Fruit fly (Drosophila melanogaster) whole organism, pupa: Measurements from ENCODE around the gene mRpL45.

Source experiments
- CG10348 ChIP-seq: fragments of 200-800 bp; sonication (Bioruptor generic); IDR thresholded peaks from 2 replicates; pipeline ENCODE4 v1.3.6; 2022; ENCODE audit warnings: missing biosample characterization, missing genetic modification characterization
- CG12605 ChIP-seq: fragments of 200-800 bp; sonication (Bioruptor generic); IDR thresholded peaks from 2 replicates; pipeline ENCODE4 v1.3.6; 2022; ENCODE audit warnings: missing biosample characterization, missing genetic modification characterization
- CG13204 ChIP-seq: fragments of 200-800 bp; sonication (Bioruptor generic); optimal IDR thresholded peaks from 2 replicates; lab custom pipeline; 2018; ENCODE audit warnings: missing biosample characterization, mild to moderate bottlenecking, missing genetic modification characterization, moderate library complexity
- CG14655 ChIP-seq: fragments of 200-800 bp; sonication (Bioruptor generic); optimal IDR thresholded peaks from 3 replicates; lab custom pipeline; 2017; ENCODE audit warnings: mild to moderate bottlenecking, missing biosample characterization, missing genetic modification reagents, missing genetic modification characterization
- CG15710 ChIP-seq: fragments of 200-800 bp; sonication (Bioruptor generic); optimal IDR thresholded peaks from 2 replicates; lab custom pipeline; 2018; ENCODE audit warnings: missing biosample characterization, mild to moderate bottlenecking, missing genetic modification characterization, moderate library complexity
- CG17806 ChIP-seq: fragments of 200-800 bp; sonication (Bioruptor generic); optimal IDR thresholded peaks from 2 replicates; lab custom pipeline; 2018; ENCODE audit warnings: missing biosample characterization, mild to moderate bottlenecking, missing genetic modification characterization, moderate library complexity
- CG32121 ChIP-seq: fragments of 200-800 bp; sonication (Bioruptor generic); IDR thresholded peaks from 2 replicates; pipeline ENCODE4 v1.3.6; 2022; ENCODE audit warnings: missing biosample characterization, missing genetic modification characterization
- CG34367 ChIP-seq: fragments of 200-800 bp; sonication (Bioruptor generic); optimal IDR thresholded peaks from 2 replicates; lab custom pipeline; 2018; ENCODE audit warnings: missing biosample characterization, mild to moderate bottlenecking, missing genetic modification characterization
- CG4496 ChIP-seq: fragments of 200-800 bp; sonication (Bioruptor generic); IDR thresholded peaks from 3 replicates; pipeline ENCODE4 v1.3.6; 2022; ENCODE audit warnings: missing biosample characterization, missing genetic modification characterization
- CG8159 ChIP-seq: fragments of 200-800 bp; sonication (Bioruptor generic); optimal IDR thresholded peaks from 3 replicates; lab custom pipeline; 2018; ENCODE audit warnings: missing biosample characterization, mild to moderate bottlenecking, missing genetic modification characterization, moderate library complexity
- CG8301 ChIP-seq: fragments of 200-800 bp; sonication (Bioruptor generic); optimal IDR thresholded peaks from 2 replicates; lab custom pipeline; 2018; ENCODE audit warnings: missing biosample characterization, mild to moderate bottlenecking, missing genetic modification characterization
- CG9948 ChIP-seq: fragments of 200-800 bp; sonication (Bioruptor generic); optimal IDR thresholded peaks from 2 replicates; lab custom pipeline; 2018; ENCODE audit warnings: missing biosample characterization, mild to moderate bottlenecking, missing genetic modification characterization, moderate library complexity
- D1 ChIP-seq: fragments of 200-800 bp; sonication (Bioruptor generic); optimal IDR thresholded peaks from 2 replicates; lab custom pipeline; 2018; ENCODE audit warnings: missing biosample characterization, mild to moderate bottlenecking, missing genetic modification characterization, moderate library complexity
- EcR ChIP-seq: fragments of 200-800 bp; sonication (Bioruptor generic); optimal IDR thresholded peaks from 3 replicates; lab custom pipeline; 2019; ENCODE audit warnings: missing biosample characterization, missing genetic modification characterization, mild to moderate bottlenecking, moderate library complexity, missing genetic modification reagents
- Ets98B ChIP-seq: fragments of 200-800 bp; sonication (Bioruptor generic); IDR thresholded peaks from 2 replicates; pipeline ENCODE4 v1.3.6; 2022; ENCODE audit warnings: missing biosample characterization, missing genetic modification characterization
- Pif1A ChIP-seq: fragments of 200-800 bp; sonication (Bioruptor generic); optimal IDR thresholded peaks from 3 replicates; lab custom pipeline; 2016; ENCODE audit warnings: missing biosample characterization, missing genetic modification characterization
- Pif1B ChIP-seq: fragments of 200-800 bp; sonication (Bioruptor generic); optimal IDR thresholded peaks from 3 replicates; lab custom pipeline; 2016; ENCODE audit warnings: missing biosample characterization, missing genetic modification characterization
- Snoo ChIP-seq: fragments of 200-800 bp; sonication (Bioruptor generic); optimal IDR thresholded peaks from 3 replicates; lab custom pipeline; 2017; ENCODE audit warnings: missing biosample characterization, mild to moderate bottlenecking, missing genetic modification characterization, inconsistent platforms
- fd96Ca ChIP-seq: fragments of 200-800 bp; sonication (Bioruptor generic); IDR thresholded peaks from 3 replicates; pipeline ENCODE4 v1.3.6; 2022; ENCODE audit warnings: missing biosample characterization, missing genetic modification characterization
- gl ChIP-seq: fragments of 200-800 bp; sonication (Bioruptor generic); optimal IDR thresholded peaks from 2 replicates; lab custom pipeline; 2018; ENCODE audit warnings: missing biosample characterization, mild to moderate bottlenecking, missing genetic modification characterization
- rn ChIP-seq: fragments of 200-800 bp; sonication (Bioruptor generic); IDR thresholded peaks from 2 replicates; pipeline ENCODE4 v1.3.6; 2022; ENCODE audit warnings: missing biosample characterization, missing genetic modification characterization

The mRpL45 gene

dm6 chr3R:22638604-22639238 lies 20.4 kb downstream of the mRpL45 start:
- TF ChIP-seq CG14655 (no peak), CG4496 (GFP tag; lab: Robert Waterston, UW) (no peak), CG8301 (no peak), Pif1B (GFP tag; lab: Kevin White, UChicago) (no peak), rn (GFP tag; lab: Robert Waterston, UW) (no peak), CG15710 (tag; lab: Kevin White, UChicago) (no peak), Ets98B (GFP tag; lab: Robert Waterston, UW) (no peak), EcR (GFP tag; lab: Kevin White, UChicago) (no peak), D1 (tag; lab: Kevin White, UChicago) (no peak), CG32121 (GFP tag; lab: Robert Waterston, UW) (no peak), CG8159 (tag; lab: Kevin White, UChicago) (no peak), fd96Ca (GFP tag; lab: Robert Waterston, UW) (no peak)

dm6 chr3R:22639239-22639858 lies 21.1 kb downstream of the mRpL45 start, which contains the start of the genes loco and wake:
TSS of gene loco (minus strand) at chr3R:22639387.
TSS of gene wake (plus strand) at chr3R:22639808.
- TF ChIP-seq EcR (GFP tag; lab: Kevin White, UChicago) = no peak
- no peak for TF ChIP-seq CG14655
- no peak for TF ChIP-seq rn (GFP tag; lab: Robert Waterston, UW)
- TF ChIP-seq, all 21 proteins: peak for 0

dm6 chr3R:22649859-22650258 lies 31.6 kb downstream of the mRpL45 start:
- TF ChIP-seq Snoo (tag; lab: Kevin White, UChicago) (no peak), CG8159 (tag; lab: Kevin White, UChicago) (no peak), CG34367 (tag; lab: Kevin White, UChicago) (no peak), EcR (GFP tag; lab: Kevin White, UChicago) (no peak), CG8301 (no peak), gl (tag; lab: Kevin White, UChicago) (no peak), Pif1B (GFP tag; lab: Kevin White, UChicago) (no peak), CG4496 (GFP tag; lab: Robert Waterston, UW) (no peak), CG9948 (tag; lab: Kevin White, UChicago) (no peak), CG14655 (no peak), CG32121 (GFP tag; lab: Robert Waterston, UW) (no peak), CG17806 (tag; lab: Kevin White, UChicago) (no peak), Pif1A (no peak)

- no peak for TF ChIP-seq fd96Ca (GFP tag; lab: Robert Waterston, UW)
- TF ChIP-seq CG10348 (GFP tag; lab: Robert Waterston, UW) = no peak
- TF ChIP-seq CG32121 (GFP tag; lab: Robert Waterston, UW) = peak; percentile 61
- peak; percentile 45 for TF ChIP-seq CG8301
- TF ChIP-seq Snoo (tag; lab: Kevin White, UChicago) = no peak
- TF ChIP-seq CG8159 (tag; lab: Kevin White, UChicago) = peak; percentile 28
- no peak for TF ChIP-seq CG13204 (GFP tag; lab: Kevin White, UChicago)
- no peak for TF ChIP-seq gl (tag; lab: Kevin White, UChicago)
- TF ChIP-seq CG17806 (tag; lab: Kevin White, UChicago) = no peak
- no peak for TF ChIP-seq EcR (GFP tag; lab: Kevin White, UChicago)
- no peak for TF ChIP-seq D1 (tag; lab: Kevin White, UChicago)
- TF ChIP-seq CG15710 (tag; lab: Kevin White, UChicago) = peak; percentile 62
- TF ChIP-seq CG34367 (tag; lab: Kevin White, UChicago) = peak; percentile 61
- peak; percentile 72 for TF ChIP-seq Pif1A
- peak; percentile 68 for TF ChIP-seq CG4496 (GFP tag; lab: Robert Waterston, UW)
- peak; percentile 37 for TF ChIP-seq CG14655
- TF ChIP-seq Ets98B (GFP tag; lab: Robert Waterston, UW) = peak; percentile 21; the same call in 1 of the 2 replicates
- TF ChIP-seq rn (GFP tag; lab: Robert Waterston, UW) = no peak
- no peak for TF ChIP-seq Pif1B (GFP tag; lab: Kevin White, UChicago)
- TF ChIP-seq CG9948 (tag; lab: Kevin White, UChicago) = peak; percentile 45
- TF ChIP-seq CG12605 (GFP tag; lab: Robert Waterston, UW) = no peak
Measured at dm6 chr3R:22663115-22663514, 44.8 kb downstream of the mRpL45 start.

dm6 chr3R:22664274-22664673 lies 46.0 kb downstream of the mRpL45 start:
- TF ChIP-seq CG17806 (tag; lab: Kevin White, UChicago) (no peak), D1 (tag; lab: Kevin White, UChicago) (no peak), Ets98B (GFP tag; lab: Robert Waterston, UW) (peak; percentile 87), CG32121 (GFP tag; lab: Robert Waterston, UW) (peak; percentile 78), CG15710 (tag; lab: Kevin White, UChicago) (peak; percentile 14), CG13204 (GFP tag; lab: Kevin White, UChicago) (no peak), CG4496 (GFP tag; lab: Robert Waterston, UW) (peak; percentile 86), CG12605 (GFP tag; lab: Robert Waterston, UW) (peak; percentile 57), gl (tag; lab: Kevin White, UChicago) (no peak), Pif1A (peak; percentile 78), fd96Ca (GFP tag; lab: Robert Waterston, UW) (peak; percentile 90), CG8159 (tag; lab: Kevin White, UChicago) (no peak), Snoo (tag; lab: Kevin White, UChicago) (no peak), CG10348 (GFP tag; lab: Robert Waterston, UW) (no peak), CG14655 (peak; percentile 73), CG34367 (tag; lab: Kevin White, UChicago) (peak; percentile 17), EcR (GFP tag; lab: Kevin White, UChicago) (no peak), CG8301 (peak; percentile 79), CG9948 (tag; lab: Kevin White, UChicago) (peak; percentile 26), rn (GFP tag; lab: Robert Waterston, UW) (peak; percentile 51; the same call in 1 of the 2 replicates), Pif1B (GFP tag; lab: Kevin White, UChicago) (peak; percentile 23)
